Worm (Caenorhabditis elegans): ENCODE measurements around the gene Y105C5A.1268.
A peak's percentile ranks its signal among the peaks of the same experiment; 100 is the strongest.
"Not testable (repeated sequence)": the region's sequence is repeated elsewhere in the genome, so short reads cannot be mapped to it uniquely, and the experiment has no call there.

Y105C5A.1268 gene

ce11 chrIV:15646418-15647220 lies at the start of gene Y105C5A.1268, which contains the start of gene Y105C5A.1272:
Y105C5A.1268 (minus strand) TSS chrIV:15646468.
Y105C5A.1272 (plus strand) TSS chrIV:15646992.
- peak; percentile 12 for TF ChIP-seq syd-9 (tag; optimal IDR thresholded peaks at IDR 0.05)
- peak; percentile 18 for TF ChIP-seq sdc-2 (tag; optimal IDR thresholded peaks at IDR 0.05)
- peak; percentile 2 for TF ChIP-seq rnt-1 (tag; optimal IDR thresholded peaks at IDR 0.05)
- peak; percentile 71 for TF ChIP-seq ceh-18 (tag; optimal IDR thresholded peaks at IDR 0.05)
- TF ChIP-seq unc-86 (tag; optimal IDR thresholded peaks at IDR 0.05) = peak; percentile 44
- peak; percentile 52 for TF ChIP-seq ceh-2 (tag; optimal IDR thresholded peaks at IDR 0.05)
- peak; percentile 73 for TF ChIP-seq pax-1 (tag; optimal IDR thresholded peaks at IDR 0.05)
- peak; percentile 88 for TF ChIP-seq unc-42 (tag; optimal IDR thresholded peaks at IDR 0.05)
- peak; percentile 85 for TF ChIP-seq tbx-2 (tag; optimal IDR thresholded peaks at IDR 0.05)
- TF ChIP-seq ceh-31 (tag; optimal IDR thresholded peaks at IDR 0.05) = peak; percentile 82
- not testable (repeated sequence) for TF ChIP-seq unc-3 (GFP tag; conservative IDR thresholded peaks at IDR 0.05)
- TF ChIP-seq unc-3 (tag; optimal IDR thresholded peaks at IDR 0.05) = peak; percentile 0
- TF ChIP-seq ref-2 (tag; optimal IDR thresholded peaks at IDR 0.05) = peak; percentile 37
- peak; percentile 79 for TF ChIP-seq hlh-30 (tag; optimal IDR thresholded peaks at IDR 0.05; ENCODE audit: insufficient read depth)
- TF ChIP-seq C08G9.2 (tag; optimal IDR thresholded peaks at IDR 0.05) = peak; percentile 16
- TF ChIP-seq ceh-34 (tag; optimal IDR thresholded peaks at IDR 0.05) = peak; percentile 53
- TF ChIP-seq ets-4 (tag; optimal IDR thresholded peaks at IDR 0.05) = peak; percentile 17
- TF ChIP-seq ceh-14 (tag; optimal IDR thresholded peaks at IDR 0.05) = peak; percentile 18
- TF ChIP-seq dve-1 (tag; optimal IDR thresholded peaks at IDR 0.05) = peak; percentile 71
- peak; percentile 20 for TF ChIP-seq ceh-19 (GFP tag; optimal IDR thresholded peaks at IDR 0.05)
- peak; percentile 58 for TF ChIP-seq elt-2 (tag; optimal IDR thresholded peaks at IDR 0.05)
- TF ChIP-seq eyg-1 (tag; optimal IDR thresholded peaks at IDR 0.05) = peak; percentile 21
- peak; percentile 83 for TF ChIP-seq sox-2 (GFP tag; IDR thresholded peaks at IDR 0.05)
- TF ChIP-seq F13H6.1 (tag; optimal IDR thresholded peaks at IDR 0.05) = peak; percentile 2
- peak; percentile 33 for TF ChIP-seq ceh-30 (tag; optimal IDR thresholded peaks at IDR 0.05)
- peak; percentile 39 for TF ChIP-seq ama-1 (optimal IDR thresholded peaks at IDR 0.05)
- peak; percentile 83 for TF ChIP-seq nfya-1 (tag; optimal IDR thresholded peaks at IDR 0.05)
- peak; percentile 90 for TF ChIP-seq unc-55 (GFP tag; optimal IDR thresholded peaks at IDR 0.05)
- TF ChIP-seq pros-1 (tag; optimal IDR thresholded peaks at IDR 0.05) = peak; percentile 78

DNA sequence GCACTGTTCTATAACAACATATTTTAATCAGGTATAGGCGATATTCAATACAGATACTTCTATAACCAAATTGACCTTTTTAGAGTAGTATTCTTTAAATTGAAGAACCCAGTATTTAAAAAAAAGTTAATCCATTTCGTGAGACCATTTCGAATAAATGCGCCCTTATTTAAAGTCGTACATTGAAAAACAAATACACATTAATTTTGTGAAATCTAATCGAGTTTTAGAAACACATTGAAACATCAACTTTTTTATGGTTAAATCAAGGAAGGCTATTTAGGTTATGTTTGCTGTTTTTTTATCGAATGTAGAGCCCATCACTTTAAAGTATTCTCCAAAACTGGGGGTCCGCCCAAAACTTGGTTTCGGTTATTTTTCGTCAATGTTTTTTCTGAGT lies 49.0 kb upstream of the Y105C5A.1268 start:
- no peak for TF ChIP-seq C38D4.7 (GFP tag; optimal IDR thresholded peaks at IDR 0.05)
- TF ChIP-seq ceh-19 (GFP tag; optimal IDR thresholded peaks at IDR 0.05) = no peak
- no peak for TF ChIP-seq fkh-10 (GFP tag; optimal IDR thresholded peaks at IDR 0.05)
- TF ChIP-seq npax-4 (tag; optimal IDR thresholded peaks at IDR 0.05) = no peak
- TF ChIP-seq pha-4 (tag; optimal IDR thresholded peaks at IDR 0.05) = no peak
- TF ChIP-seq unc-3 (GFP tag; conservative IDR thresholded peaks at IDR 0.05) = no peak
- TF ChIP-seq unc-3 (tag; optimal IDR thresholded peaks at IDR 0.05) = no peak
- TF ChIP-seq mec-3 (tag; optimal IDR thresholded peaks at IDR 0.05; ENCODE audit: borderline replicate concordance) = no peak
- no peak for TF ChIP-seq K09A11.1 (tag; optimal IDR thresholded peaks at IDR 0.05; ENCODE audit: insufficient read depth)

- TF ChIP-seq fkh-6 (tag; optimal IDR thresholded peaks at IDR 0.05) = no peak
- TF ChIP-seq sox-4 (tag; optimal IDR thresholded peaks at IDR 0.05) = no peak
- TF ChIP-seq ttx-3 (tag; optimal IDR thresholded peaks at IDR 0.05) = no peak
- no peak for TF ChIP-seq pqm-1 (tag; optimal IDR thresholded peaks at IDR 0.05)
- TF ChIP-seq ref-2 (tag; optimal IDR thresholded peaks at IDR 0.05) = no peak
- no peak for TF ChIP-seq pros-1 (tag; optimal IDR thresholded peaks at IDR 0.05)
- TF ChIP-seq ceh-14 (tag; optimal IDR thresholded peaks at IDR 0.05) = no peak
- TF ChIP-seq pha-4 (tag; optimal IDR thresholded peaks at IDR 0.05) = no peak
- TF ChIP-seq ceh-48 (tag; optimal IDR thresholded peaks at IDR 0.05) = no peak
- TF ChIP-seq elt-4 (tag; optimal IDR thresholded peaks at IDR 0.05) = no peak
- TF ChIP-seq ceh-6 (GFP tag; optimal IDR thresholded peaks at IDR 0.05) = no peak
- no peak for TF ChIP-seq hlh-30 (tag; optimal IDR thresholded peaks at IDR 0.05; ENCODE audit: insufficient read depth)
- TF ChIP-seq che-1 (tag; optimal IDR thresholded peaks at IDR 0.05) = no peak
- TF ChIP-seq ztf-16 (tag; optimal IDR thresholded peaks at IDR 0.05) = no peak
- no peak for TF ChIP-seq K02D7.2 (tag; optimal IDR thresholded peaks at IDR 0.05)
- TF ChIP-seq pag-3 (tag; optimal IDR thresholded peaks at IDR 0.05; ENCODE audit: borderline replicate concordance) = no peak
- no peak for TF ChIP-seq gmeb-2 (tag; optimal IDR thresholded peaks at IDR 0.05)
- no peak for TF ChIP-seq C38D4.7 (GFP tag; optimal IDR thresholded peaks at IDR 0.05)
Measured at ce11 chrIV:15693268-15693667, 47.0 kb upstream of the Y105C5A.1268 start.

Data from whole organism, late embryonic.